Worm (Caenorhabditis elegans): Measurements from ENCODE around the gene F25A2.1.

F25A2.1 gene

DNA sequence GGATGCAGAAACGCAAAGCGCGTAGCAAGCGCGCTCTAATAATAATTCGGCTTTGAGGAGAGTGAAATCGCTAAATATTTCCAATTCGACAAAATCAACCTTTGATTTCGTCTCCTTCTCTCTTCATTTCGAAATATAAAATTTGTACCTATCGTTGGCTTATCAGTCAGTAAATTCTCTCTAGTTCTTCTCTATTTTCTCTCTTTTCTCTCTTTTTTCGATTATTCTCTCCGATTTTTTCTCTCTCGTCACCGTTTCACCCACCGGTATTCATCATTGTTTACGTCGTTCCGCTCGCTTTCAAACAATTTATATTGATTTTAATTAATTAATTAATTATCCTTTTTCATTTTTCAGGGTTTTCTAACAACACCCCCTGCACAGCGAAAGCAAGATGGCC is 23.5 kb upstream of the F25A2.1 start, which contains the start of gene cmd-1 (continued):
- TF ChIP-seq fos-1 (tag; optimal IDR thresholded peaks at IDR 0.05) (no peak), egl-27 (tag; optimal IDR thresholded peaks at IDR 0.05) (no peak), nhr-11 (tag; optimal IDR thresholded peaks at IDR 0.05) (no peak), spr-1 (tag; optimal IDR thresholded peaks at IDR 0.05) (no peak), F10B5.3 (tag; optimal IDR thresholded peaks at IDR 0.05) (no peak), dmd-6 (GFP tag; IDR thresholded peaks at IDR 0.05) (peak; percentile 49), lin-1 (GFP tag; IDR thresholded peaks at IDR 0.05) (no peak), Y5F2A.4 (GFP tag; optimal IDR thresholded peaks at IDR 0.05) (no peak), lir-3 (tag; optimal IDR thresholded peaks at IDR 0.05) (no peak), daf-16 (GFP tag; optimal IDR thresholded peaks at IDR 0.05) (no peak), daf-16 (tag; optimal IDR thresholded peaks at IDR 0.05) (peak; percentile 81)

DNA sequence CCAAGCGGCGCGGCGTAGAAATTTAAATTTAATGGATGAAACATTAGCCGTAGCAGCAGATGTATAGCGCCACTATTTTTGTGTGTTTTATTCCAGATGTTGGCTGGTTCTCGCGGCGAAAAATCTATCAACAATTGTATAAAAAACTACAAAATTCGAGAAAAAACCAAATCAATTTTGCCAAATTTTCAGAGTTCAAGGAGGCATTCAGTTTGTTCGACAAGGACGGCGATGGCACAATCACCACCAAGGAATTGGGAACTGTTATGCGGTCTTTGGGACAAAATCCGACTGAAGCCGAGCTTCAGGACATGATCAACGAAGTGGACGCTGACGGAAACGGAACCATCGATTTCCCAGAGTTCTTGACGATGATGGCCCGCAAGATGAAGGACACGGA is 22.9 kb upstream of the F25A2.1 start:
- TF ChIP-seq ama-1 (optimal IDR thresholded peaks at IDR 0.05) (peak; percentile 55), cey-2 (tag; optimal IDR thresholded peaks at IDR 0.05; ENCODE audit: borderline replicate concordance, insufficient read depth) (no peak), aha-1 (tag) (peak; percentile 94), tra-1 (GFP tag; IDR thresholded peaks at IDR 0.05) (no peak), T20F7.1 (GFP tag; optimal IDR thresholded peaks at IDR 0.05) (no peak)

DNA sequence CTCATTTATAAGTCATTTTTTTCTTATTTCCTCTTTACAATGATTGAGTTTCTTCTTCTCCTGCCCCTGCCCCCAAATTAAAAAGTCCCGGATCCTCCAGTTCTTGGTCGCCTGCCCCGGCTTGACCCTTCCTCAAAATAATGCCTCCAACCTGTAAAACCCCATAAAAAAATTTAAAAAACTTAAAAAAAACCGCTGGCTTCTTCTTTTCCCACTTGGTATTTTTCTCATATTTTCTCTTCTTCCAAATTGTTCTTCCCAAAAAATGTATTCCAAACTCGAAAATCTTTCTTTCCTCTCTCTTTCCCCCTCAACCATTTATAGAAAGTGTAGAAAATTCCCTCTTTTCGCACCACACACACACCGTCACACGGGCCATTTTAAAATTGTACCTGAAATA is 21.9 kb upstream of the F25A2.1 start:
- TF ChIP-seq zip-2 (tag; optimal IDR thresholded peaks at IDR 0.05) (no peak), tag-97 (GFP tag; IDR thresholded peaks at IDR 0.05) (no peak), hmg-1.1 (GFP tag; IDR thresholded peaks at IDR 0.05) (no peak), ama-1 (optimal IDR thresholded peaks at IDR 0.05) (peak; percentile 87), daf-16 (GFP tag; optimal IDR thresholded peaks at IDR 0.05) (no peak), daf-16 (tag; optimal IDR thresholded peaks at IDR 0.05) (no peak), dmd-6 (GFP tag; IDR thresholded peaks at IDR 0.05) (no peak), dpl-1 (GFP tag; optimal IDR thresholded peaks at IDR 0.05) (no peak), nhr-102 (tag; optimal IDR thresholded peaks at IDR 0.05) (no peak), aha-1 (tag) (peak; percentile 85), lin-39 (tag; optimal IDR thresholded peaks at IDR 0.05) (no peak), T26A8.4 (GFP tag; IDR thresholded peaks at IDR 0.05) (no peak), snpc-4 (tag; optimal IDR thresholded peaks at IDR 0.05) (no peak), aly-2 (tag; optimal IDR thresholded peaks at IDR 0.05) (no peak), unc-130 (GFP tag; optimal IDR thresholded peaks at IDR 0.05) (no peak), spr-1 (tag; optimal IDR thresholded peaks at IDR 0.05) (no peak), tra-1 (GFP tag; IDR thresholded peaks at IDR 0.05) (0 out of 2 replicates have a peak, but pooled peaks have one; percentile 10), mep-1 (tag; optimal IDR thresholded peaks at IDR 0.05) (no peak), hlh-11 (tag; optimal IDR thresholded peaks at IDR 0.05) (no peak), ztf-11 (tag; optimal IDR thresholded peaks at IDR 0.05) (no peak), ceh-82 (tag; optimal IDR thresholded peaks at IDR 0.05) (no peak), Y105C5A.15 (GFP tag; IDR thresholded peaks at IDR 0.05) (no peak), nhr-77 (tag; optimal IDR thresholded peaks at IDR 0.05) (peak; percentile 2), ceh-28 (tag; optimal IDR thresholded peaks at IDR 0.05) (no peak), zag-1 (tag; optimal IDR thresholded peaks at IDR 0.05) (no peak), madf-9 (GFP tag; conservative IDR thresholded peaks at IDR 0.05) (no peak), nhr-10 (tag; optimal IDR thresholded peaks at IDR 0.05) (no peak), cey-2 (tag; optimal IDR thresholded peaks at IDR 0.05; ENCODE audit: borderline replicate concordance, insufficient read depth) (no peak), lir-3 (tag; optimal IDR thresholded peaks at IDR 0.05) (no peak), dve-1 (tag; optimal IDR thresholded peaks at IDR 0.05; ENCODE audit: insufficient read depth) (no peak), unc-62 (GFP tag; optimal IDR thresholded peaks at IDR 0.05 in 1 of 2) (no peak), unc-62 (tag; optimal IDR thresholded peaks at IDR 0.05) (no peak), D1046.2 (GFP tag; IDR thresholded peaks at IDR 0.05) (no peak), zip-11 (GFP tag; IDR thresholded peaks at IDR 0.05) (no peak), daf-12 (tag; optimal IDR thresholded peaks at IDR 0.05) (no peak), lin-13 (GFP tag; optimal IDR thresholded peaks at IDR 0.05) (no peak), duxl-1 (tag; optimal IDR thresholded peaks at IDR 0.05; ENCODE audit: poor library complexity) (no peak), pha-4 (GFP tag; IDR thresholded peaks at IDR 0.05) (0 out of 2 replicates have a peak, but pooled peaks have one; percentile 11), pha-4 (tag; optimal IDR thresholded peaks at IDR 0.05) (no peak), F49E8.2 (tag; optimal IDR thresholded peaks at IDR 0.05; ENCODE audit: borderline replicate concordance) (no peak), ctbp-1 (GFP tag; IDR thresholded peaks at IDR 0.05) (0 out of 2 replicates have a peak, but pooled peaks have one; percentile 7), set-16 (GFP tag; IDR thresholded peaks at IDR 0.05) (no peak)

Measured in whole organism, L4 larva.